Fruit fly (Drosophila melanogaster) S2 (cell line): Measurements from ENCODE around the gene Npc2g.

Source experiments
- CG8478 ChIP-seq: fragments of >200 bp; optimal IDR thresholded peaks from 2 replicates; lab custom pipeline; 2018
- CTCF ChIP-seq, 2 experiments: fragments of >200 bp; optimal IDR thresholded peaks; 2 replicates each; lab custom pipeline; 2018

The Npc2g gene

DNA sequence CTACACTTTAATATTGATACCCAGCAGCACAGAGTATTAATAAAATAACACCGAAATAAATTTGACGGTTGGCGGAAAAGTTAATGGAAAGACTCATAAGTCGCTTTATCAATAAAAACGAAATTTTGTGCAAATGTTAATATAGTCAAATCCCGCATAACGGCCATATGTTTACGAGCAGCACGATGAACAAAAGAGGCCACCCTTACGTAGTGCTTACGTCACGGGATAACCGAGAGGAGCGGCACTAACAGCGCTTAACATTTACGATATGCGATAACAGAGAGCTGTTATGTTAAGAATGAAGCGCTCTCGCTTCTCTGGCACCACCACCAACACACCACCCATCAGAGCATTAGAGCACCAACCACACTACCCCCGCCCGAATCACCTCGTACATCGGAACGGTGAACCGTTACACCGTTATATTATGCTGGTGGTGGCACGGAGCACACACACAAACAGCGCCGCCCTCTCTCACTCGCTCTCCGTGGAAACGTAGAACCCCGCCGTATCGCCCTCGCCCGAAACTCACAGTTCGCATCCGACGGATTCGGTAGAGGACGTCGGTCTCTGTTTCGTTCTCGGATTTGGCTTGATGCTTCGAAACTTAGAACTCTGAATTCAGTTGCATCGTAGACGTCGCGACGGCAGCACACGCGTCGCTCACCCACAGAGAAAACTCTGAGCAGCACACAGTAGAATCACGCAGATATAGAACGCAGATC, 20.4 kb upstream of the Npc2g start, which contains the start of gene zfh1:
TSS of gene zfh1 (plus strand) at position 621 of the 728 bp plus-strand sequence.
- no peak for TF ChIP-seq CTCF (optimal IDR thresholded peaks at IDR 0.05; lab: Kevin White, UChicago)
- TF ChIP-seq CG8478 (lab: Kevin White, UChicago) = no peak

DNA sequence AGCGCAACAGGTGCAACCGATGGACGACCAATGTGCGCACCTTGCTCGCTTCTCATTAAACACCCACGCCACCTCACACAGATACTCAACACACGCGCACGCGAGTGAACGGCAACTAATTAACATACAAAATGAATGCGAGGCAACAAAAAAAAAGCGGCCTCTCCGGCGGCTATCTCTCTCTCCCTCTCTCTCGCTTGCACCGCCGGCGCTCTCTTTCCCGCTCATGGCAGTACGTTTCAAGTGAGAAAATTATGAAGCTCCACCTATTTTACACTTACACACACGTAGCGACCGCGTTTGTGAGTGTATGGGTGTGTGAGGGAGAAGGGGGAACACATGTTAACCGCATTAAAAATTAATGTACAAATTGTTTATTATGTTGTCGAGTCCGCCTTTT, 19.1 kb upstream of the Npc2g start:
- TF ChIP-seq CG8478 (lab: Kevin White, UChicago) = peak; percentile 46
- peak; percentile 14 to 45 for TF ChIP-seq CTCF (optimal IDR thresholded peaks at IDR 0.05; lab: Kevin White, UChicago)

DNA sequence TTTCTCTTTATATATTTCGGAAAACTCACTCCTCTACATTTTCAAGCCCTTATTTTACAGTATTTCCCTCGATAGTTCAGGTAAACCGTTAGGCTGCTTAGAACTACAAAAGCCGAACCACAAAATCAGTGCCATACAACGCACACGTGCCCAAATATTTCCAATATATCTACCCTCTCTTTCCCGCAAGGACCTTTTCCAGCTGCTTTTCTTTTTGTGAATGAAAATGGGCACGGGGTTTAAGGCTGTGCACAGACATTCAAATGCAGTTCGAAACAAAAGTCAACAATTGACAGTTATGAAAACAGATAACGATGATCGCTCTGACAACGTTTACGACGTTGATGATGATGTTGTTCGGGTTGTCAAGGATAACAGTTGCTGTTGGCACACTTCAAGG, 17.2 kb upstream of the Npc2g start:
- no peak for TF ChIP-seq CG8478 (lab: Kevin White, UChicago)
- TF ChIP-seq CTCF (optimal IDR thresholded peaks at IDR 0.05; lab: Kevin White, UChicago) = no peak

DNA sequence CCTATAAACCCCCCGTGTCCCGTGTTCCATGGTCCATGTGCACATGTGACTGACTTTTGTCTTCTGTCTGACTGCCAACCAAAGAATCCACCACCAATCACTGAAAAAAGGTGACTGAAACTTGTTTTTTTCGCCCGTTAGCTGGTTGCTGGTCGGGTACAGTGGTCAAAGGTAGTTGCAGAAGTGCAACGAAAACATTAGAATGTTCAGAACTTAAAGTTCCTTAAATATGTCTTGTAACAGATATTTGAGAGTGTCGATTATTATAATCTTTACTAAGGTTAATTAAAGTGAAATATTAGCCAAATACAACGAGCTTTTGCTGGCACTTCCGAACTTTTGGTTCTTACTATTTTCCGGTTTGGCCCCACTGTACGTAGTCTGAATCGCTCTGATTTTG, 16.1 kb upstream of the Npc2g start:
- TF ChIP-seq CG8478 (lab: Kevin White, UChicago) = no peak

DNA sequence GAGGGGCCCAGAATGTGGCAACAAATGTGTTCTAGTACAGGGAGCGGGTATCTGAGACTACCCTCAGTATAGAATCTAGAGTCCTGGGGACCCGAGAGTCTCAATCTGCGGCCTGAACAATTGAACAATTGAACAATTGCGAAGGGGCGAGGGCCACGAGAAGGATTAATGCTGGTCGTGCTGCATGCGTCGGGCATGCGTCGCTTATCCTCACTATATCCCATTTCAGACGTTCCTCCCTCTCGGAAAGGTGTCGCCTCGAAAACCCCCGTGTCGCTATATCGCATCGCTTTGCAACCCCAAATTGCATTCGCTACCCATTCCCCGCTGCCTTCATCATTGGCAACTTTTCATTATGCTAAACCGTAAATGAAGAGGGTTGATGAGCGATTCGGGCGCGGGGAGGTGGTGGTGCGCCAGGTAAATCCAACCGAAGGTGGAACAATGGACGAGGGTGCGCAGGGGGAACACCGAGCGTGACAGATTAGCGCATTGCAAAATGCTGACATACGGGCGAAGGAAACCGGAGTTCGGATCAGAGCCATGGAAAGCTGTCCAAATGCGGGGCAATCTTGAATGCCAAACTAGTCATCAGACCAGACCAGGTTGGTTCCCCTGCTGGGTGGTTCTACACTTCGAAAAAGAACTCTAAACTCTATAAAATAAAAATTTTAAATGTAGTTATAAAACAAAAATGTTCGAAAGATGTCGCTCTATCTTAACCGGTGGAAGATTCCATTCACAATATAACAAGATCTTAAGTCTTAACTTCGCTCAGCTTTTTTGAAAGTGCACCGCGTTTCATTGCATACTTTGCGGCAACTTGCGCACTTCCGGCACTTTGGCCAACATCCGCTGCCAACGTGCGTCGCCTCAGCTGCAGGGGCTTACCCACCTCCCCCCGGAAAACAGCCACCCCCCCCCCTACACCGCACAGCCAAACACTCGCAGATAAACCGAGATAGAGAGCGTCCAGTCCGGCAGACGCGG, 14.0 kb upstream of the Npc2g start:
- TF ChIP-seq CG8478 (lab: Kevin White, UChicago) (no peak), CTCF (optimal IDR thresholded peaks at IDR 0.05; lab: Kevin White, UChicago) (no peak)

DNA sequence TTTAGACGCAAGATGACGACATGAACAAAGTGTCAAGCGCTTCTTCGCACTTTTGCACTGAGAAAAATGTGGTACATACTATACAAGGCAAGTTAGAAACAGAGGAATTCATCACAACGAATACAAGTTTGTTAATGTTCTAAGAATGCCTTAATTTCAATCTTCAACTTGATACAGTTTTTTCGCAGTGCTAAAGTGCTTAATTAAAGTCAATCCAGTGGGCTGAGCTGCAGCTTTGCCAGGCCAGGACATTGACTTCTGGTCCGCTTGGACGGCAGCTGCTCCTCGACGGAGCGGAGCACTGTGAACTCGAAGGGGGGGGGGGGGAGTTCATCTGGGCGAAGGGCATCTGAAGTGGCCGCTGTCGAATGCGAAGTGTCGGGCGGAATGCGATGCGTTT, 11.1 kb upstream of the Npc2g start:
- TF ChIP-seq CTCF (optimal IDR thresholded peaks at IDR 0.05; lab: Kevin White, UChicago) (no peak), CG8478 (lab: Kevin White, UChicago) (no peak)

DNA sequence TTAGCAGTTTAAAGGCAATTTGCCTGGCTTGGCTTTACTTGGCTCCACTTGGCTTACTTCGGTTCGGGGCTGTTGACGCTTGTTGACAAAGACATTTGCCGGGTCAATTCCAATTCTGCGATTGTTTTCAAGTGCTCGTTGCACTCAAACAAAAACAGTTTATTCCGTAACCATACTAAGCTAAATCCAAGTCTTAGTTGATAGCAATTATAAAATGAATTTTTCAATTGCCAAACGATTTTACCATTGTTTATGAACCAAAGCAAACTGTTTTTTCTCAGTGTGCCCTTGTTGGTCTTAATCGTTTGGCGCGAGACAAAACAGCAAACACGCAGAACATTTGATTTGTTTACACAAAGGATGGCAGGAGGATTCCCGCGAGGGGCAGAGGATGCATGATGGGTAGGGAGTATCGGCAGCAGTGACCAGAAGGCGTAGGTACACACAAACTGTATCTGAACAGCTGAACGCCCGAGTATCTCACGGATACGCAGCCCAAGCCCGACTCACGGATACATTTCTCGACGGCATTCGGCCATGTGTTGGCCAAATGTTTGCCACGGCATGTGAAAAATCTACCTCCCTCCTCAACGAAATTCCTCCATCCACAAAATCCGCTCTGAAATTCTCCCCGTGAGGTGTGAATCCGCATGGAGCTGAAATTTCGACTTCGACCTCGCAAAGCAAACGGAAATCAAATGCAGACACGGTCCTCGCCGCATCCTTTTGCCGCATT, 9.6 kb upstream of the Npc2g start:
- TF ChIP-seq CTCF (optimal IDR thresholded peaks at IDR 0.05; lab: Kevin White, UChicago) (no peak), CG8478 (lab: Kevin White, UChicago) (no peak)

DNA sequence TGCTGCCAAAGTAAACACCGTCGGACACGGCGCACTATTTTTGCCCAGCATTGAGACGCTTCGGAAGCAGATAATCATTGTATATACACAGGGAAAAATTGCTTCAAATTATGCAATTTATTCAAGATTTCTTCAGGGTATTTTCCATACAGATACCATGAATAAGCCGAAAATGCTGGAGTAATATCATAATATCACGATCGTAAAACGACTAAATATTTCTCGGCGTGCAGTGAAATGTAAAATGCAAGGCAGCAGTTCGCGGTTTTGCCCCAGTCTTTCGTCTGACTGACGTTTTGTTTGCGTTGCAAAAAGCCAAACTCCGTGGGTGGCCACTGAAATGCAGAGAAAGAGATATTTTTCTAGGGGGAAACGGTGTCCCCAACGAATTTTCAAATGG, 5.8 kb upstream of the Npc2g start:
- no peak for TF ChIP-seq CG8478 (lab: Kevin White, UChicago)
- TF ChIP-seq CTCF (optimal IDR thresholded peaks at IDR 0.05; lab: Kevin White, UChicago) = no peak

DNA sequence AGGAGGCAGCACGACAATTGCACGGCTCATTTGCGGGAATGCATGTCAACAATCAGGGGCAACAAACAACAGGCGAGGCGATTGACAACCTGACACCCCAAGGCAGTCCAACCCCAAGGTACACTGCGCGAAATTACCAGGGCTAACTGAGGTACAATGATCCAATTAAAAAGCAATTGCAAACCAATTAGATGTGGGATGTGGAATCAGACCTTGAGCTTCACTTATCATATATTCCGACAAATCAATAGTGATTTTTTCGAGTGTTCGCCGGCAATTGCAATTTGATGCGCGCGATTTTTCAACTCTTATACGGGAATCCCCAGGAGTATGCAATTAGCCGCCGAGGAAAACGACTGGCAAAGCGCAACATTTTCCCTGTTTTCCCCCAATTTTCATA, 2.0 kb upstream of the Npc2g start:
- TF ChIP-seq CTCF (optimal IDR thresholded peaks at IDR 0.05; lab: Kevin White, UChicago) (no peak), CG8478 (lab: Kevin White, UChicago) (no peak)

DNA sequence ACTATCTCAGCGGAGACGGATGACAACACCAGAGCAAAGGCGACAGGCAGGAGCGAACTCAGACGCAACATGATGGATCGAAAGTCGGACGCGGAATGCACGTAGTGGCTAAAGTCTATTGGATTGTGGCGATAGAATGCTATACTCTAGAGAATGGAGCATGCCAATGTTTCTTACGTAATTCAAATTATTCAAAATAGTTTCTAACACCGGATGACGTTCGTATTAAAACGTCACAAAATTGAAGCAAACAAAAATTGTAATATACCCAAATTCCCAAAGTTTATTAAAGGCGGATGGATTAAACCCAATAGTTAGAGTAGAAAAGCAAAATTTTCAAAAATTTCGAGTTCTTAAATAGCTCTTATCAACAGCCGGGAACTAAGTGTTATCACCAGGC, 1.1 kb upstream of the Npc2g start, which contains the start of gene Npc2h:
TSS of gene Npc2h (minus strand) at position 101 of the 400 bp plus-strand sequence.
- TF ChIP-seq CG8478 (lab: Kevin White, UChicago) = no peak
- TF ChIP-seq CTCF (optimal IDR thresholded peaks at IDR 0.05; lab: Kevin White, UChicago) = no peak

DNA sequence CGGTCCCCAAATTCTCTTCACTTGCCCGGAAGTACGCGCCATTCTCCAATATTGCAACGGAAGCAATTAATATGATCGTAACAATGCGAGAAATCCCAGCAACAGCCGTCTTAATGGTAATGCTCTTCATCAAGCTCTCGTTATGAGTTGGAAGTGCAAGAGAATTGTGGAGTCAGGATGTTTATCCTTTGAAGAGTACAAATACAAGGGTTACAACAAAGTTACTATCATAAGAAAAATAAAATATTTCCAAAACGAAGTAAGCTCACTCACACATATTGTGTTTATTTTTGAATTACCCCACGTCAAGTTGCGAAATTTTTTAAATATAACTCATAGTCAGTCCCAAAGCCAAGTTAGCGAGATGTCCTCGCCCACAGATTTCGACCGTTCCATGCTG, 2.5 kb downstream of the Npc2g start, which contains the start of gene CG15543:
TSS of gene CG15543 (plus strand) at position 301 of the 400 bp plus-strand sequence.
- TF ChIP-seq CTCF (optimal IDR thresholded peaks at IDR 0.05; lab: Kevin White, UChicago) (no peak), CG8478 (lab: Kevin White, UChicago) (no peak)

DNA sequence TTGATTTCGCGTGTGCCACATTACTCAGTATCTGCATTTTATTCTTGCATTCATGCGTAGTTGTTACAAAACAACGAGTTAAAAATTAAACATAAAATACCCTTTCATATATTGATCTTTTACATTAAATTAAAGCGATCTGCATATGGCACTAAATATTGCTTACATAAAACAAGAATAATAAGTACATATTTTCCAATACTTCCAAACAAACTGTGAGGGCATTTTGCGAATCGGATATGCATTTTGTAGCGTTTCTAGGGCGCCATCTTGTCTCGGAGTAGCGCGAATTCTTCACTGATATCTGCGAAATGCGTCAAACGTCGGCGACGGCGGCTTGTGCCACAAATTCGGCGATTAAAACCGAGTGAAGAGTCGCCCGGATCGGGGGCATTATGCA, 3.7 kb downstream of the Npc2g start:
- TF ChIP-seq CTCF (optimal IDR thresholded peaks at IDR 0.05; lab: Kevin White, UChicago) = no peak
- TF ChIP-seq CG8478 (lab: Kevin White, UChicago) = no peak

DNA sequence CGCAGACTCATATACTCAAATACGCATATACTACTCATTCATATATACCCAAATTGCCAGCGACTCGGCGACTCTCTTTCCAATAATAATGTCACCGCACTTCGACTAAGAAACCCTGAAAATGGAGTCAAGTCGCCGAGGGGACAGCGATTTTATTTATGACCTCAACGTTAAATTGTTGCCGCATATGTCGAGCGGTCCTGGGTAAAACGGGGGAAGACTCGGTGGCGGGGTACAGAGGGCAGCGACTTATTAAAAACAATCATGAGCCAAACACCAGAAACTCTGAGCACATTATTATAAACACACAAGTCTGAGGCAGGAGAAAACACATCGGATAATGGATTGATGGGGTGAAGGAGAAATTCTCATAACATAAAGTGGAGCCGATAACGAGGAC, 10.0 kb downstream of the Npc2g start:
- no peak for TF ChIP-seq CTCF (optimal IDR thresholded peaks at IDR 0.05; lab: Kevin White, UChicago)
- TF ChIP-seq CG8478 (lab: Kevin White, UChicago) = no peak

DNA sequence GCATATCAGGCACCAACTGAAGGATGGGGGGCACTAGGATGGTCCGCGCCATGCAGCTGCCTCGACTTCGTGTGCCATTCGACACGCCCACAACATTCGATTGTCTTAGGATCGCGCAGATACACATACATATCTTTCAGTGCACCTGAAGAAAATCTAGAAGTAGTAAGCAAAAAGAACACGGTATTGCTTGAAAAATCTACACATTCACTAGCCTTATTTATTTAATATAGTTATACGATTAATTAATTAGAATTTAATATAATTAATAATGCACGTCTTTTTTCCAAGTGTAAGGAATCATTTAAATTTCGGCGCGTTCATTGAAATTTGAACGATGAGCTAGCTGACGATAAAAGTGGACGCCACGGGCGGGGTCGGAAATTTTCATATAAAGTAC, 10.5 kb downstream of the Npc2g start:
- TF ChIP-seq CTCF (optimal IDR thresholded peaks at IDR 0.05; lab: Kevin White, UChicago) (no peak), CG8478 (lab: Kevin White, UChicago) (no peak)
